Fruit fly (Drosophila melanogaster) whole organism, embryonic: ENCODE data around the gene eas.

Source experiments
- CG11504 ChIP-seq: fragments of 200-800 bp; sonication (Bioruptor generic); optimal IDR thresholded peaks from 3 replicates; lab custom pipeline; 2019; ENCODE audit warnings: missing biosample characterization, mild to moderate bottlenecking, missing genetic modification characterization, moderate library complexity
- CG12299 ChIP-seq: fragments of 200-800 bp; sonication (Bioruptor generic); optimal IDR thresholded peaks from 2 replicates; lab custom pipeline; 2018; ENCODE audit warnings: missing biosample characterization, mild to moderate bottlenecking, missing genetic modification characterization
- CG12391 ChIP-seq: fragments of 200-800 bp; sonication (Bioruptor generic); optimal IDR thresholded peaks from 3 replicates; lab custom pipeline; 2018; ENCODE audit warnings: missing biosample characterization, mild to moderate bottlenecking, missing genetic modification characterization, moderate library complexity
- CG30020 ChIP-seq: fragments of 200-800 bp; optimal IDR thresholded peaks from 2 replicates; lab custom pipeline; 2019; ENCODE audit warnings: missing biosample characterization, mild to moderate bottlenecking, missing genetic modification characterization, moderate library complexity
- CG34422 ChIP-seq: fragments of 200-800 bp; sonication (Bioruptor generic); IDR thresholded peaks from 3 replicates; pipeline ENCODE4 v1.3.6; 2022; ENCODE audit warnings: missing biosample characterization, missing genetic modification characterization
- CG8924 ChIP-seq: fragments of 200-800 bp; optimal IDR thresholded peaks from 3 replicates; lab custom pipeline; 2019; ENCODE audit warnings: missing biosample characterization, mild to moderate bottlenecking, missing genetic modification characterization, moderate library complexity
- Dp ChIP-seq: fragments of 200-800 bp; sonication (Bioruptor generic); optimal IDR thresholded peaks from 2 replicates; lab custom pipeline; 2018; ENCODE audit warnings: missing biosample characterization, mild to moderate bottlenecking, missing genetic modification characterization, moderate library complexity
- E2f1 ChIP-seq: fragments of 200-800 bp; sonication (Bioruptor generic); IDR thresholded peaks from 2 replicates; pipeline ENCODE4 v1.3.6; 2022; ENCODE audit warnings: missing biosample characterization, missing genetic modification characterization
- MTF-1 ChIP-seq: fragments of 200-800 bp; sonication (Bioruptor generic); optimal IDR thresholded peaks from 2 replicates; lab custom pipeline; 2018; ENCODE audit warnings: missing biosample characterization, mild to moderate bottlenecking, missing genetic modification characterization, borderline replicate concordance
- Med ChIP-seq: fragments of 200-800 bp; sonication (Bioruptor generic); peaks from one replicate; lab custom pipeline; 2016; ENCODE audit warnings: missing biosample characterization, missing genetic modification characterization, mild to moderate bottlenecking, inconsistent platforms, moderate library complexity
- NFAT ChIP-seq: fragments of 200-800 bp; sonication (Bioruptor generic); IDR thresholded peaks from 2 replicates; pipeline ENCODE4 v1.3.6; 2022; ENCODE audit warnings: missing biosample characterization, missing genetic modification characterization
- Pdp1 ChIP-seq, 2 experiments: fragments of 200-800 bp; sonication (Bioruptor generic); optimal IDR thresholded peaks; 3 replicates each; lab custom pipeline; 2016; ENCODE audit warnings: missing biosample characterization in 2 of 2, missing genetic modification characterization in 2 of 2, mild to moderate bottlenecking in 1 of 2, moderate library complexity in 1 of 2
- bbx ChIP-seq: fragments of 200-800 bp; sonication (Bioruptor generic); IDR thresholded peaks from 2 replicates; pipeline ENCODE4 v1.3.6; 2022; ENCODE audit warnings: missing biosample characterization, missing genetic modification characterization; ENCODE audit not compliant: partially characterized antibody
- cg ChIP-seq: fragments of 200-800 bp; sonication (Bioruptor generic); optimal IDR thresholded peaks from 3 replicates; lab custom pipeline; 2019; ENCODE audit warnings: missing biosample characterization, mild to moderate bottlenecking, missing genetic modification characterization, moderate library complexity
- chinmo ChIP-seq: fragments of 200-800 bp; sonication (Bioruptor generic); IDR thresholded peaks from 4 replicates; pipeline ENCODE4 v1.3.6; 2022; ENCODE audit warnings: missing biosample characterization, missing genetic modification characterization; ENCODE audit not compliant: partially characterized antibody
- corto ChIP-seq: fragments of 200-800 bp; sonication (Bioruptor generic); optimal IDR thresholded peaks from 2 replicates; lab custom pipeline; 2016; ENCODE audit warnings: missing biosample characterization, mild to moderate bottlenecking, missing genetic modification characterization, moderate library complexity
- lola ChIP-seq, 3 experiments: fragments of >200 bp in 2 of 3; fragments of 200-800 bp in 1 of 3; sonication (Bioruptor generic) in 1 of 3; optimal IDR thresholded peaks; 2 replicates each; lab custom pipeline; 2017 to 2019; ENCODE audit warnings: missing biosample characterization in 3 of 3, missing genetic modification characterization in 3 of 3, mild to moderate bottlenecking in 1 of 3, moderate library complexity in 1 of 3
- pho ChIP-seq: fragments of 200-800 bp; sonication (Bioruptor generic); optimal IDR thresholded peaks from 2 replicates; lab custom pipeline; 2016; ENCODE audit warnings: missing biosample characterization, missing genetic modification characterization
- sens ChIP-seq: fragments of 200-800 bp; sonication (Bioruptor generic); peaks from one replicate; lab custom pipeline; 2016; ENCODE audit warnings: missing biosample characterization, missing genetic modification characterization

eas gene

dm6 chrX:16333434-16334141, 55.5 kb downstream of the eas start, which contains the start of the genes CG9921 and Dsp1 (continued):
- TF ChIP-seq corto (GFP tag; lab: Kevin White, UChicago) (peak; percentile 23), bbx (GFP tag; lab: Robert Waterston, UW) (peak; percentile 56; the same call in 1 of the 2 replicates), NFAT (0 out of 2 replicates have a peak, but pooled peaks have one; percentile 23)
- TF ChIP-seq, all 482 proteins: peak for 81

- peak; percentile 89 for TF ChIP-seq cg (GFP tag; lab: Kevin White, UChicago)
- TF ChIP-seq CG34422 (GFP tag; lab: Robert Waterston, UW) = peak; percentile 32; the same call in 1 of the 3 replicates
- TF ChIP-seq CG12299 (tag; lab: Kevin White, UChicago) = peak; percentile 53
- peak in 1 of 3 experiments; percentile 43 for TF ChIP-seq lola (GFP tag; optimal IDR thresholded peaks at IDR 0.05; lab: Kevin White, UChicago)
- no peak for TF ChIP-seq CG11504
- peak; percentile 63 for TF ChIP-seq Med (GFP tag; lab: Kevin White, UChicago)
- TF ChIP-seq CG30020 (tag; lab: Kevin White, UChicago) = peak; percentile 0
- TF ChIP-seq pho (GFP tag; lab: Kevin White, UChicago) = no peak
- no peak for TF ChIP-seq MTF-1 (GFP tag; lab: Kevin White, UChicago)
- peak in 1 of 2 experiments; percentile 55 for TF ChIP-seq Pdp1 (GFP tag; optimal IDR thresholded peaks at IDR 0.05; lab: Kevin White, UChicago)
- TF ChIP-seq CG8924 (tag; lab: Kevin White, UChicago) = peak; percentile 50
- TF ChIP-seq CG12391 (tag; lab: Kevin White, UChicago) = no peak
- peak; percentile 41; the same call in 1 of the 2 replicates for TF ChIP-seq E2f1 (GFP tag; lab: Robert Waterston, UW)
- peak; percentile 4 for TF ChIP-seq sens (GFP tag; lab: Kevin White, UChicago)
- TF ChIP-seq chinmo (GFP tag; lab: Robert Waterston, UW) = 0 out of 4 replicates have a peak, but pooled peaks have one; percentile 6
- TF ChIP-seq Dp (GFP tag; lab: Kevin White, UChicago) = peak; percentile 3
- TF ChIP-seq, all 482 proteins: peak for 12
These were observed 56.2 kb downstream of the eas start for dm6 chrX:16334251-16334860.
